Fruit fly (Drosophila melanogaster) whole organism, embryonic: Measurements from ENCODE around the gene Dpy-30L1.

Source experiments
- BtbVII ChIP-seq: fragments of 200-800 bp; sonication (Bioruptor generic); optimal IDR thresholded peaks from 3 replicates; lab custom pipeline; 2017; ENCODE audit warnings: missing biosample characterization, mild to moderate bottlenecking, missing genetic modification characterization
- CG12071 ChIP-seq: fragments of 200-800 bp; sonication (Bioruptor generic); optimal IDR thresholded peaks from 3 replicates; lab custom pipeline; 2018; ENCODE audit warnings: missing biosample characterization, mild to moderate bottlenecking, missing genetic modification characterization
- CG13624 ChIP-seq: fragments of 200-800 bp; sonication (Bioruptor generic); optimal IDR thresholded peaks from 2 replicates; lab custom pipeline; 2016; ENCODE audit warnings: missing biosample characterization, missing genetic modification characterization
- CG30020 ChIP-seq: fragments of 200-800 bp; optimal IDR thresholded peaks from 2 replicates; lab custom pipeline; 2019; ENCODE audit warnings: missing biosample characterization, mild to moderate bottlenecking, missing genetic modification characterization, moderate library complexity
- CG32767 ChIP-seq: fragments of 200-800 bp; sonication (Bioruptor generic); IDR thresholded peaks from 2 replicates; pipeline ENCODE4 v1.3.6; 2022; ENCODE audit warnings: missing biosample characterization, missing genetic modification characterization
- CG4707 ChIP-seq: fragments of 200-800 bp; sonication (Bioruptor generic); optimal IDR thresholded peaks from 2 replicates; lab custom pipeline; 2018; ENCODE audit warnings: missing biosample characterization, mild to moderate bottlenecking, missing genetic modification characterization, moderate library complexity
- Dip2 ChIP-seq: fragments of 200-800 bp; sonication (Bioruptor generic); IDR thresholded peaks from 2 replicates; pipeline ENCODE4 v1.3.6; 2022; ENCODE audit warnings: missing biosample characterization, missing genetic modification characterization
- Drgx ChIP-seq: fragments of 200-800 bp; sonication (Bioruptor generic); IDR thresholded peaks from 2 replicates; pipeline ENCODE4 v1.3.6; 2022; ENCODE audit warnings: missing biosample characterization, missing genetic modification characterization
- cad ChIP-seq: fragments of >200 bp; optimal IDR thresholded peaks from 2 replicates; lab custom pipeline; 2017; ENCODE audit warnings: missing biosample characterization, missing genetic modification characterization
- ci ChIP-seq: fragments of 200-800 bp; sonication (Bioruptor generic); IDR thresholded peaks from 3 replicates; pipeline ENCODE4 v1.3.6; 2022; ENCODE audit warnings: missing biosample characterization, missing genetic modification characterization
- pzg ChIP-seq: fragments of 200-800 bp; sonication (Bioruptor generic); optimal IDR thresholded peaks from 3 replicates; lab custom pipeline; 2018; ENCODE audit warnings: missing biosample characterization, mild to moderate bottlenecking, missing genetic modification characterization, moderate library complexity

- no peak for TF ChIP-seq Dip2 (GFP tag; lab: Robert Waterston, UW)
- TF ChIP-seq CG32767 (GFP tag; lab: Robert Waterston, UW), result peak; percentile 67
- no peak for TF ChIP-seq CG4707 (GFP tag; lab: Kevin White, UChicago)
- peak; percentile 77 for TF ChIP-seq CG13624 (GFP tag; lab: Kevin White, UChicago)
- TF ChIP-seq cad (GFP tag; lab: Kevin White, UChicago), result no peak
- TF ChIP-seq ci, result peak; percentile 97
- TF ChIP-seq Drgx (GFP tag; lab: Robert Waterston, UW), result peak; percentile 68
- peak; percentile 68 for TF ChIP-seq pzg (GFP tag; lab: Kevin White, UChicago)
- no peak for TF ChIP-seq CG12071 (GFP tag; lab: Kevin White, UChicago)
- no peak for TF ChIP-seq BtbVII (GFP tag; lab: Kevin White, UChicago)
- peak; percentile 70 for TF ChIP-seq CG30020 (tag; lab: Kevin White, UChicago)
Measured at dm6 chr2L:10736993-10737756, 4.7 kb downstream of the Dpy-30L1 start, which contains the start of the genes Vha16-5 and CG12299.
